Fruit fly (Drosophila melanogaster): Measurements from ENCODE around the gene pasi1.

DNA sequence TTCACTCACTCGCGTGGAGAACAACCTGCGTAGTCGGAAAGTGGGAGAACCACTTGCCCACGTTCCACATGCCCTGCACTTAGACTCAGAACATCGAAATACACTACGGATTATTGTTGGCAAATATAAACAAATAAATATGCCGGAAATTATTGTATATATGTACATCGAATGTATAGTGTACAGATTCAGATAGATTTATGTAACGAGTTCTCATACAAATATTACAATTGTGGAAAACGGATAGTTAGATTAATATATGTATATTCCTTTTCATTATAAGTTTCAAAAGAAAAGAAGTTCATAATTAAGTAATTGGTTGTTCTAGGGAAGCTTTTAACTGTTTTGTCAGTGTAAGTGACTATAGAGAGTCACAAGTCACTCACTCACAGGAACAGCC lies 20.3 kb upstream of the pasi1 start:
- TF ChIP-seq Sin3A (optimal IDR thresholded peaks at IDR 0.05) (no peak), ttk (optimal IDR thresholded peaks at IDR 0.05) (no peak), h (optimal IDR thresholded peaks at IDR 0.05) (no peak)

Measured in Kc167 (cell line).